Worm (Caenorhabditis elegans) whole organism, young adult: ENCODE data around the gene nhr-25.

Source experiments
- B0019.2 ChIP-seq: fragments of 200-800 bp; sonication (Bioruptor generic); conservative IDR thresholded peaks from 2 replicates; pipeline ENCODE4 v1.3.6; 2022; ENCODE audit warnings: missing genetic modification reagents, missing genetic modification characterization, missing compliant biosample characterization
- B0035.1 ChIP-seq: sonication (generic microtip); optimal IDR thresholded peaks from 2 replicates; lab custom pipeline; 2016; ENCODE audit warnings: missing genetic modification characterization, mild to moderate bottlenecking, missing compliant biosample characterization, missing genotype, missing genetic modification reagents
- F22D6.2 ChIP-seq: sonication (generic microtip); optimal IDR thresholded peaks from 2 replicates; lab custom pipeline; 2016; ENCODE audit warnings: mild to moderate bottlenecking, missing genetic modification characterization, missing compliant biosample characterization
- F39B2.1 ChIP-seq: fragments of 200-800 bp; sonication (Bioruptor generic); IDR thresholded peaks from 2 replicates; pipeline ENCODE4 v1.3.6; 2022; ENCODE audit warnings: missing genetic modification reagents, missing genetic modification characterization, missing compliant biosample characterization
- F55B11.4 ChIP-seq: sonication (generic microtip); optimal IDR thresholded peaks from 2 replicates; lab custom pipeline; 2016; ENCODE audit warnings: missing compliant biosample characterization, missing genetic modification characterization, borderline replicate concordance; ENCODE audit not compliant: insufficient read depth
- F57C9.4 ChIP-seq: sonication (generic microtip); optimal IDR thresholded peaks from 2 replicates; lab custom pipeline; 2017; ENCODE audit warnings: mild to moderate bottlenecking, missing genetic modification characterization, missing compliant biosample characterization
- Y53G8AR.9 ChIP-seq: fragments of 200-800 bp; sonication (Bioruptor generic); conservative IDR thresholded peaks from 2 replicates; pipeline ENCODE4 v1.3.6; 2022; ENCODE audit warnings: missing genetic modification reagents, missing genetic modification characterization, missing compliant biosample characterization
- Y67H2A.10 ChIP-seq: fragments of 200-800 bp; sonication (Bioruptor generic); conservative IDR thresholded peaks from 2 replicates; pipeline ENCODE4 v1.3.6; 2022; ENCODE audit warnings: missing genetic modification reagents, missing genetic modification characterization, missing compliant biosample characterization
- athp-1 ChIP-seq: sonication (generic microtip); optimal IDR thresholded peaks from 2 replicates; lab custom pipeline; 2017; ENCODE audit warnings: mild to moderate bottlenecking, missing genetic modification characterization, missing compliant biosample characterization
- attf-3 ChIP-seq: fragments of 200-800 bp; sonication (Bioruptor generic); conservative IDR thresholded peaks from 2 replicates; pipeline ENCODE4 v1.3.6; 2022; ENCODE audit warnings: missing genetic modification reagents, missing genetic modification characterization, missing compliant biosample characterization
- attf-6 ChIP-seq: fragments of 200-800 bp; sonication (Bioruptor generic); IDR thresholded peaks from 2 replicates; pipeline ENCODE4 v1.3.6; 2022; ENCODE audit warnings: missing genetic modification reagents, missing genetic modification characterization, missing compliant biosample characterization
- ccch-3 ChIP-seq: fragments of 200-800 bp; sonication (Bioruptor generic); optimal IDR thresholded peaks from 2 replicates; lab custom pipeline; 2018; ENCODE audit warnings: mild to moderate bottlenecking, missing genetic modification characterization, missing compliant biosample characterization
- cebp-1 ChIP-seq, 2 experiments: fragments of 200-800 bp in 1 of 2; sonication (Bioruptor generic) in 1 of 2; sonication (generic microtip) in 1 of 2; IDR thresholded peaks in 1 of 2; optimal IDR thresholded peaks in 1 of 2; 2 replicates each; pipeline versions ENCODE4 v1.3.6 to Lab custom; 2017 to 2022; ENCODE audit warnings: missing compliant biosample characterization in 2 of 2, missing genetic modification characterization in 2 of 2, mild to moderate bottlenecking in 1 of 2, missing genetic modification reagents in 1 of 2, moderate library complexity in 1 of 2
- ceh-27 ChIP-seq: fragments of 200-800 bp; sonication (Bioruptor generic); optimal IDR thresholded peaks from 2 replicates; lab custom pipeline; 2018; ENCODE audit warnings: mild to moderate bottlenecking, missing genetic modification characterization, moderate library complexity, missing compliant biosample characterization
- egl-18 ChIP-seq: fragments of 200-800 bp; sonication (Bioruptor generic); IDR thresholded peaks from 2 replicates; pipeline ENCODE4 v1.3.6; 2022; ENCODE audit warnings: missing genetic modification reagents, missing genetic modification characterization, missing compliant biosample characterization
- ekl-4 ChIP-seq: fragments of 200-800 bp; sonication (Bioruptor generic); IDR thresholded peaks from 2 replicates; pipeline ENCODE4 v1.3.6; 2022; ENCODE audit warnings: missing genetic modification reagents, missing genetic modification characterization, missing compliant biosample characterization
- ets-4 ChIP-seq: fragments of 200-800 bp; sonication (Bioruptor generic); optimal IDR thresholded peaks from 2 replicates; lab custom pipeline; 2018; ENCODE audit warnings: mild to moderate bottlenecking, missing genetic modification characterization, missing compliant biosample characterization
- him-1 ChIP-seq: sonication (generic microtip); optimal IDR thresholded peaks from 2 replicates; lab custom pipeline; 2016; ENCODE audit warnings: missing genotype, missing genetic modification reagents, missing genetic modification characterization, missing compliant biosample characterization
- hlh-12 ChIP-seq: sonication (generic microtip); optimal IDR thresholded peaks from 2 replicates; lab custom pipeline; 2016; ENCODE audit warnings: missing genetic modification characterization, missing compliant biosample characterization
- hmg-1.2 ChIP-seq: fragments of 200-800 bp; sonication (Bioruptor generic); IDR thresholded peaks from 2 replicates; pipeline ENCODE4 v1.3.6; 2022; ENCODE audit warnings: missing genetic modification reagents, missing genetic modification characterization, missing compliant biosample characterization
- hrde-1 ChIP-seq: sonication (generic microtip); optimal IDR thresholded peaks from 2 replicates; lab custom pipeline; 2016; ENCODE audit warnings: missing genetic modification characterization, mild to moderate bottlenecking, missing compliant biosample characterization, moderate library complexity, missing genotype, missing genetic modification reagents, borderline replicate concordance
- lin-26 ChIP-seq: fragments of 200-800 bp; sonication (Bioruptor generic); IDR thresholded peaks from 2 replicates; pipeline ENCODE4 v1.3.6; 2022; ENCODE audit warnings: missing genetic modification reagents, missing genetic modification characterization, missing compliant biosample characterization
- madf-10 ChIP-seq: sonication (generic microtip); optimal IDR thresholded peaks from 2 replicates; lab custom pipeline; 2016; ENCODE audit warnings: mild to moderate bottlenecking, missing genetic modification characterization, missing compliant biosample characterization
- mcd-1 ChIP-seq: fragments of 200-800 bp; sonication (Bioruptor generic); IDR thresholded peaks from 2 replicates; pipeline ENCODE4 v1.3.6; 2022; ENCODE audit warnings: missing genetic modification reagents, missing genetic modification characterization, missing compliant biosample characterization
- mel-28 ChIP-seq: sonication (generic microtip); optimal IDR thresholded peaks from 2 replicates; lab custom pipeline; 2016; ENCODE audit warnings: borderline replicate concordance, mild to moderate bottlenecking, missing genetic modification characterization, missing compliant biosample characterization
- nhr-120 ChIP-seq: fragments of 200-800 bp; sonication (Bioruptor generic); IDR thresholded peaks from 2 replicates; pipeline ENCODE4 v1.3.6; 2022; ENCODE audit warnings: missing genetic modification characterization, missing compliant biosample characterization
- nhr-179 ChIP-seq: sonication (generic microtip); optimal IDR thresholded peaks from 2 replicates; lab custom pipeline; 2016; ENCODE audit warnings: mild to moderate bottlenecking, missing genetic modification characterization, missing compliant biosample characterization
- nhr-90 ChIP-seq: sonication (generic microtip); optimal IDR thresholded peaks from 2 replicates; lab custom pipeline; 2016; ENCODE audit warnings: missing genotype, mild to moderate bottlenecking, missing genetic modification characterization, missing compliant biosample characterization
- rcor-1 ChIP-seq: fragments of 200-800 bp; sonication (Bioruptor generic); IDR thresholded peaks from 2 replicates; pipeline ENCODE4 v1.3.6; 2022; ENCODE audit warnings: missing genetic modification reagents, missing genetic modification characterization, missing compliant biosample characterization
- rec-8 ChIP-seq, 2 experiments: sonication (generic microtip); optimal IDR thresholded peaks; 2 replicates each; lab custom pipeline; 2016; ENCODE audit warnings: mild to moderate bottlenecking in 2 of 2, missing genetic modification characterization in 2 of 2, missing genetic modification reagents in 2 of 2, missing genotype in 2 of 2, missing biosample characterization in 1 of 2, missing compliant biosample characterization in 1 of 2, moderate library complexity in 1 of 2
- rpc-1 ChIP-seq, 2 experiments: fragments of 150-350 bp in 1 of 2; sonication (generic microtip) in 1 of 2; optimal IDR thresholded peaks; 2 replicates each; lab custom pipeline; 2014 to 2018; ENCODE audit warnings: missing biosample characterization in 1 of 2, missing genetic modification characterization in 1 of 2, missing genetic modification reagents in 1 of 2, missing genotype in 1 of 2
- sdz-38 ChIP-seq: sonication (generic microtip); optimal IDR thresholded peaks from 2 replicates; lab custom pipeline; 2016; ENCODE audit warnings: missing genotype, missing genetic modification characterization, missing compliant biosample characterization
- sea-2 ChIP-seq: fragments of 200-800 bp; sonication (Bioruptor generic); IDR thresholded peaks from 2 replicates; pipeline ENCODE4 v1.3.6; 2022; ENCODE audit warnings: missing genetic modification characterization, missing compliant biosample characterization
- snpc-1.3 ChIP-seq: sonication (generic microtip); optimal IDR thresholded peaks from 2 replicates; lab custom pipeline; 2017; ENCODE audit warnings: missing genetic modification characterization, mild to moderate bottlenecking, missing compliant biosample characterization, antibody characterized with exemption, moderate library complexity, missing genotype, missing genetic modification reagents; ENCODE audit not compliant: insufficient read depth
- somi-1 ChIP-seq: fragments of 200-800 bp; sonication (Bioruptor generic); optimal IDR thresholded peaks from 2 replicates; lab custom pipeline; 2018; ENCODE audit warnings: mild to moderate bottlenecking, missing genetic modification characterization, missing compliant biosample characterization
- tbp1 ChIP-seq: fragments of 200-800 bp; sonication (Bioruptor generic); optimal IDR thresholded peaks from 2 replicates; lab custom pipeline; 2018; ENCODE audit warnings: mild to moderate bottlenecking, missing genetic modification characterization, missing compliant biosample characterization
- zfh-2 ChIP-seq: fragments of 200-800 bp; sonication (Bioruptor generic); conservative IDR thresholded peaks from 2 replicates; pipeline ENCODE4 v1.3.6; 2022; ENCODE audit warnings: missing genetic modification reagents, missing genetic modification characterization, missing compliant biosample characterization
- ztf-6 ChIP-seq: fragments of 200-800 bp; sonication (Bioruptor generic); IDR thresholded peaks from 2 replicates; pipeline ENCODE4 v1.3.6; 2022; ENCODE audit warnings: missing genetic modification reagents, missing genetic modification characterization, missing compliant biosample characterization

Gene nhr-25

DNA sequence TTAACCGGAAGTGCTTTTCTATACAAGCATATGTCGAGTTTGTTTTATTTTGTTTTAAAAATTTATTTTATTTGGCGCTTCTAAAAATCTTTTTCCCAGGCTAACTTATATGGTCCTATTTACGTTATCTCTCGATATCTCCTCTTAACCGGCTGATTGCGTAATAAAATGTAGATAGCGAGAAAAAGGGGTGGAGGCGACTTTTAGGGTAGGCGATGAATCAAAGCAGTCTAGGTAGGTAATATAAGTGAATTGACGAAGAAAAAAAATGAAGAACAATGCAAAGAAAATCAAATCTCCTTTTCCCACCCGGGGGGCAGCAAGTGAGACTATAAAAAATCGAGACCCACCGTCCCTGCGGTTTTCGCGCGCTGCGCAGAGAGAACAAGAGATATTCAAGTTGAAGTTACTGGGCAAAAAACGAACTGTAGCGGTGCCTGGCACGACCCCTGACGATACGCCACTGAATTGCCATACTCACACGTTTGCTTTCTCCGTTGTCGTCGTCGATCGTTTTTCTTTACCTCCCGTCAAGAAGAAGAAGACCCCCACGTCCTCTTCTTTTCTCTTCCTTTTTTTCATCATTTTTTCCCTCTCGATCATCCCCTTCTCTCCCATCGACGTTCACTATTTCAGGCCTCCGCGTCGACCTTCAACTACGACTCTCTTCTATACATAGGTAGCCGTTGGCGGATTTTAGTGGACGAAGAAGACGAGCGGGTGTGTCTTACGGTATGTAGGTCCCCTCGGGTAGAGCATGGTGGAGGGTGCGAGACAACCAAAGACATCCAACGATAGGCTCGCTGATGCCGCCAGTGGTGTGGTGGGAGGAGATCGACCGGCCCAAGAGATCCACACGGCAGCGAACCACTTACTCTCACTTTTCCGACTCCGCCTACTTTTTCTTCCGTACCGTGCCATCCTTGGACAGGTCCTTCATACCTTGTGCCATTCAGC lies at the start of gene nhr-25:
nhr-25 (plus strand) TSS at position 637 of the 957 bp plus-strand sequence.
- TF ChIP-seq ccch-3 (GFP tag; lab: Kevin White, UChicago) (no peak), nhr-90 (tag; lab: Kevin White, UChicago) (no peak), zfh-2 (peak; percentile 54), nhr-120 (GFP tag; lab: Robert Waterston, UW) (no peak), attf-3 (GFP tag; lab: Robert Waterston, UW) (0 out of 2 replicates have a peak, but pooled peaks have one; percentile 25), sea-2 (no peak), F22D6.2 (tag; lab: Kevin White, UChicago) (no peak), attf-6 (GFP tag; lab: Robert Waterston, UW) (no peak)

DNA sequence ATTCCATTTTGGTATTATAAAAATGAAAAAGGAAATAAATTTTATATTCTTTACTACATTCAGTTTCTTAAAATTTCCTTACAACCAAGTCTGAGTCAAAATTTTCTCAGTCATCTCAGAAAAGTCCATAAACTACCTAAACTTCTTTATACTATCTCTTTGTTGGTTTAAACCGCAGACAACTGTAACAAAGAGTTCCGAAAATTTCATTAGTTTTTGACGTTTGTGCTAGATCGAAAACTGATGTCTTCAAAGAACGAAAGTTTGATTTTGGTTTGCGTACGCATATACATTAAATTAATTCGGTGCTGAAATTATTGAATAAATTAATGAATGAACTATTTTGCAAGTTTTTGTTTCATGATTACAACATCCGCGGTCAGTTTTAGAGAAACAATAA lies 49.4 kb upstream of the nhr-25 start:
- TF ChIP-seq nhr-179 (tag; lab: Kevin White, UChicago) (no peak), mcd-1 (GFP tag; lab: Robert Waterston, UW) (no peak), hmg-1.2 (GFP tag; lab: Robert Waterston, UW) (no peak), tbp1 (GFP tag; lab: Kevin White, UChicago) (no peak), athp-1 (tag; lab: Kevin White, UChicago) (no peak), Y67H2A.10 (GFP tag; lab: Robert Waterston, UW) (no peak), snpc-1.3 (no peak), hlh-12 (tag; lab: Kevin White, UChicago) (no peak), ets-4 (GFP tag; lab: Kevin White, UChicago) (no peak), ceh-27 (GFP tag; lab: Kevin White, UChicago) (no peak), rec-8 (tag; optimal IDR thresholded peaks at IDR 0.05; lab: Kevin White, UChicago) (no peak), B0035.1 (tag; lab: Kevin White, UChicago) (no peak), ekl-4 (GFP tag; lab: Robert Waterston, UW) (no peak), mel-28 (no peak)

DNA sequence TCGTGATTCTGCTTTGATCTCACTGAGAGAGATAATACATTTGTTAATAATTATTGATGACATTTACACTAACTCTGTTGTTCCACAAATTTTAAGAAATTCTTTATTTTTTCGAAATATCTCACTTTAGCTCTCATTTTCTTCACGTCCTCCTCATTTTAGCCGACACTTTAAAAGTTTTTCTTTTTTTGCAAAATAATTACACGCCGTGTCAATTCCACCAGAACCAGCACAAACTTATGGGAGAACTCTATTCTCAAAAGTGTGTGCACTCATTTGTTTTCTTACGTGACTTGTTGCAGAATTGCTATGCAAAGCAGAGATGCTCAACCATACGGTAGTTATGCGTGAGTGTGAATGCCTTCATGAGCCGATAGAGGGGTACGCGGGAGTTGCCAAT lies 43.1 kb upstream of the nhr-25 start, which contains the start of gene frpr-2:
frpr-2 (plus strand) TSS at position 301 of the 400 bp plus-strand sequence.
- TF ChIP-seq cebp-1 (GFP tag; IDR thresholded peaks at IDR 0.05; lab: Robert Waterston, UW) (no peak), cebp-1 (tag; optimal IDR thresholded peaks at IDR 0.05; lab: Kevin White, UChicago) (no peak), F39B2.1 (no peak)
- TF ChIP-seq, all 124 proteins: peak for 0

DNA sequence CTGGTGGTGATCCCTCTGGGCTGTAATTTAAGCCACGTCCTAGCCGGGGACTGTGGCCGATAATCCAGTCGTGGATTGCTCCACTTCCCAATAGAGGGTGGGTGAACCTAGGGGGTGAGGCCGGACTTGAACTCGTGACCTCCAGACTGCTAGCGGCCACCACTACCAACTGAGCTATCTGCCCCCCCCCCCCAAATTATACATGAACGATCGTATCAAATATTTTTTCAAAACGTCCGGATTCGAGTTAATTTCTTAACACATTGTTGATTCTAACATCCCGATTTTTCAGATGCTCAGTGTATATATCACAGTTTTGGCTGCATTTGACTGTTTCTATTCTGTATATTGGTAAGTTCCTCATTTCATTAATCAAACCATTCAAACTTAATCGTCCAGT lies 41.3 kb upstream of the nhr-25 start:
- TF ChIP-seq rpc-1 (optimal IDR thresholded peaks at IDR 0.05; lab: Kevin White, UChicago) (peak; percentile 3), rpc-1 (tag; optimal IDR thresholded peaks at IDR 0.05; lab: Kevin White, UChicago) (peak; percentile 56)

DNA sequence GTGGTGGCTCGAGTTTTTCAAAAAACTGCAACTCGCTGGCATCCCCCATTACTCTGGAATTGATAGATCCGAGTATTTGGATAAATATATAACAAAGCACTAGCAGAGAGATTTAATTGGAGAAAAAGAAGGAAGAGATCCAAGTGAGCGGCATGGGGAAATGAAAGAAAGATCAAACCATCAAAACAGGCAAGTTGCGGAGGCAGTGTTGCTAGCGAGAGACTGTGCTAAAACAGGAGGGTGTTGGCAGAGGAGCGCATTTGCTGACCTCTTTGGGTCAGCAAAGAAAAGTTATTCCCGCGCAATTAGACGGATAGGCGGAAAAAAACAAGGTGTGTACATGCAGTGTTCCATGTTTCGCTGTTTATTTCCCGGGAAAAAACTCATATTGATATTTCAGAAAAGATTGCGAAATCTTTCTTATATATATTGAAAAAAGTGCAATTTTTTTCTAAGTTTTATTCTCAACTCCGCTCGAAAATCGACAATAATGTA lies 32.7 kb upstream of the nhr-25 start, which contains the start of gene ppk-3:
ppk-3 (minus strand) TSS at position 51 of the 495 bp plus-strand sequence.
- no peak for TF ChIP-seq sea-2
- TF ChIP-seq ztf-6 (GFP tag; lab: Robert Waterston, UW): 0 out of 2 replicates have a peak, but pooled peaks have one; percentile 58
- TF ChIP-seq rcor-1 (GFP tag; lab: Robert Waterston, UW): 0 out of 2 replicates have a peak, but pooled peaks have one; percentile 25
- TF ChIP-seq B0019.2 (GFP tag; lab: Robert Waterston, UW): no peak
- no peak for TF ChIP-seq somi-1 (GFP tag; lab: Kevin White, UChicago)
- 0 out of 2 replicates have a peak, but pooled peaks have one; percentile 56 for TF ChIP-seq lin-26 (GFP tag; lab: Robert Waterston, UW)
- TF ChIP-seq madf-10 (tag; lab: Kevin White, UChicago): no peak
- no peak for TF ChIP-seq Y53G8AR.9
- TF ChIP-seq F55B11.4 (tag; lab: Kevin White, UChicago): no peak
- no peak for TF ChIP-seq F57C9.4
- peak; percentile 97 for TF ChIP-seq mcd-1 (GFP tag; lab: Robert Waterston, UW)
- TF ChIP-seq Y67H2A.10 (GFP tag; lab: Robert Waterston, UW): no peak
- no peak for TF ChIP-seq egl-18 (GFP tag; lab: Robert Waterston, UW)
- no peak for TF ChIP-seq him-1
- TF ChIP-seq hrde-1 (tag; lab: Kevin White, UChicago): no peak
- TF ChIP-seq sdz-38 (tag; lab: Kevin White, UChicago): no peak
